Worm (Caenorhabditis elegans): ENCODE data around the gene acs-6.

Gene acs-6

ce11 chrII:7059274-7059757, 2.5 kb upstream of the acs-6 start (continued):
- TF ChIP-seq F52B5.7 (tag; optimal IDR thresholded peaks at IDR 0.05) (no peak), dpff-1 (tag; optimal IDR thresholded peaks at IDR 0.05) (no peak), attf-5 (GFP tag; optimal IDR thresholded peaks at IDR 0.05) (peak; percentile 62), tbx-9 (tag; optimal IDR thresholded peaks at IDR 0.05; ENCODE audit: borderline replicate concordance) (no peak), C17E4.6 (GFP tag; IDR thresholded peaks at IDR 0.05) (no peak), dpl-1 (GFP tag; optimal IDR thresholded peaks at IDR 0.05) (no peak), lag-1 (GFP tag; IDR thresholded peaks at IDR 0.05) (no peak), K11D2.4 (GFP tag; IDR thresholded peaks at IDR 0.05) (no peak), ztf-26 (tag; optimal IDR thresholded peaks at IDR 0.05) (peak; percentile 36), ceh-100 (GFP tag; IDR thresholded peaks at IDR 0.05) (no peak), B0019.2 (GFP tag; conservative IDR thresholded peaks at IDR 0.05) (no peak), lir-1 (GFP tag; conservative IDR thresholded peaks at IDR 0.05) (no peak), zim-3 (tag; optimal IDR thresholded peaks at IDR 0.05) (no peak), F22D6.2 (tag; optimal IDR thresholded peaks at IDR 0.05) (no peak), lin-35 (GFP tag; optimal IDR thresholded peaks at IDR 0.05) (peak in 1 of 3 experiments; percentile 39), lin-26 (GFP tag; IDR thresholded peaks at IDR 0.05) (0 out of 2 replicates have a peak, but pooled peaks have one; percentile 53), sea-2 (GFP tag; IDR thresholded peaks at IDR 0.05) (no peak), somi-1 (GFP tag; optimal IDR thresholded peaks at IDR 0.05) (peak; percentile 62), nfya-1 (tag; optimal IDR thresholded peaks at IDR 0.05; ENCODE audit: borderline replicate concordance, insufficient read depth) (no peak), snpc-1.1 (tag; optimal IDR thresholded peaks at IDR 0.05; ENCODE audit: insufficient read depth) (no peak), ztf-22 (GFP tag; optimal IDR thresholded peaks at IDR 0.05) (no peak), F57A8.1 (GFP tag; optimal IDR thresholded peaks at IDR 0.05) (no peak), hmg-1.2 (GFP tag; IDR thresholded peaks at IDR 0.05) (no peak), ztf-3 (GFP tag; optimal IDR thresholded peaks at IDR 0.05) (no peak), B0336.3 (GFP tag; IDR thresholded peaks at IDR 0.05) (no peak), ceh-79 (tag; optimal IDR thresholded peaks at IDR 0.05) (no peak), madf-8 (GFP tag; conservative IDR thresholded peaks at IDR 0.05) (no peak), egl-18 (GFP tag; IDR thresholded peaks at IDR 0.05) (no peak), ZK185.1 (tag; optimal IDR thresholded peaks at IDR 0.05; ENCODE audit: poor library complexity, severe bottlenecking) (no peak), lsl-1 (GFP tag; optimal IDR thresholded peaks at IDR 0.05) (no peak), efl-1 (GFP tag; optimal IDR thresholded peaks at IDR 0.05) (no peak), cebp-1 (GFP tag; IDR thresholded peaks at IDR 0.05) (no peak), cebp-1 (tag; optimal IDR thresholded peaks at IDR 0.05) (peak; percentile 55), tbp1 (GFP tag; optimal IDR thresholded peaks at IDR 0.05) (no peak)

ce11 chrII:7060202-7060601, 1.6 kb upstream of the acs-6 start:
- TF ChIP-seq let-526 (GFP tag; IDR thresholded peaks at IDR 0.05), result no peak
- TF ChIP-seq nhr-80 (tag; optimal IDR thresholded peaks at IDR 0.05), result peak; percentile 98
- TF ChIP-seq ztf-22 (GFP tag; optimal IDR thresholded peaks at IDR 0.05), result peak; percentile 79
- TF ChIP-seq hlh-12 (tag; optimal IDR thresholded peaks at IDR 0.05), result no peak
- peak; percentile 89 for TF ChIP-seq atf-7 (tag; optimal IDR thresholded peaks at IDR 0.05)
- no peak for TF ChIP-seq lsl-1 (GFP tag; optimal IDR thresholded peaks at IDR 0.05)
- TF ChIP-seq ccch-3 (GFP tag; optimal IDR thresholded peaks at IDR 0.05), result no peak
- TF ChIP-seq ZK185.1 (tag; optimal IDR thresholded peaks at IDR 0.05; ENCODE audit: poor library complexity, severe bottlenecking), result no peak
- no peak for TF ChIP-seq dpff-1 (tag; optimal IDR thresholded peaks at IDR 0.05)
- TF ChIP-seq Y67H2A.10 (GFP tag; conservative IDR thresholded peaks at IDR 0.05), result no peak
- no peak for TF ChIP-seq D2030.7 (GFP tag; IDR thresholded peaks at IDR 0.05)
- no peak for TF ChIP-seq ekl-4 (GFP tag; IDR thresholded peaks at IDR 0.05)
- TF ChIP-seq snpc-1.1 (tag; optimal IDR thresholded peaks at IDR 0.05; ENCODE audit: insufficient read depth), result no peak
- no peak for TF ChIP-seq B0035.1 (tag; optimal IDR thresholded peaks at IDR 0.05)
- TF ChIP-seq xnd-1 (tag; optimal IDR thresholded peaks at IDR 0.05), result no peak
- TF ChIP-seq attf-5 (GFP tag; optimal IDR thresholded peaks at IDR 0.05), result no peak
- no peak for TF ChIP-seq lin-40 (tag; optimal IDR thresholded peaks at IDR 0.05)
- TF ChIP-seq lsy-27 (tag; optimal IDR thresholded peaks at IDR 0.05; ENCODE audit: borderline replicate concordance, insufficient read depth), result no peak
- no peak for TF ChIP-seq nhr-27 (tag; optimal IDR thresholded peaks at IDR 0.05)
- no peak for TF ChIP-seq ceh-27 (GFP tag; optimal IDR thresholded peaks at IDR 0.05)
- TF ChIP-seq ztf-25 (GFP tag; IDR thresholded peaks at IDR 0.05), result no peak
